Worm (Caenorhabditis elegans) whole organism, early embryonic: ENCODE data around the gene nhr-88.

Experiments
- ama-1 ChIP-seq: fragments of 150-350 bp; optimal IDR thresholded peaks from 2 replicates; lab custom pipeline; 2014
- hmbx-1 ChIP-seq: sonication (generic microtip); optimal IDR thresholded peaks from 2 replicates; lab custom pipeline; 2016; ENCODE audit warnings: mild to moderate bottlenecking, missing genetic modification characterization, missing compliant biosample characterization
- tbx-11 ChIP-seq: fragments of 200-800 bp; sonication (Bioruptor generic); IDR thresholded peaks from 2 replicates; pipeline ENCODE4 v1.3.6; 2022; ENCODE audit warnings: missing genetic modification characterization, missing compliant biosample characterization

ce11 chrII:2943966-2944365 lies 32.5 kb upstream of the nhr-88 start, which contains the start of the genes irld-50 and irld-49:
- TF ChIP-seq tbx-11 (GFP tag; lab: Robert Waterston, UW): no peak
- TF ChIP-seq hmbx-1 (tag; lab: Kevin White, UChicago): no peak
- TF ChIP-seq ama-1 (lab: Kevin White, UChicago): no peak
